Fruit fly (Drosophila melanogaster) whole organism, prepupa: ENCODE data around the gene SLC5A11.

Source experiments
- Blimp-1 ChIP-seq: fragments of 200-800 bp; sonication (Bioruptor generic); optimal IDR thresholded peaks from 3 replicates; lab custom pipeline; 2017; ENCODE audit warnings: missing biosample characterization, missing genetic modification characterization, mild to moderate bottlenecking, moderate library complexity, missing genetic modification reagents
- CG10669 ChIP-seq: fragments of 200-800 bp; sonication (Bioruptor generic); optimal IDR thresholded peaks from 3 replicates; lab custom pipeline; 2018; ENCODE audit warnings: missing biosample characterization, mild to moderate bottlenecking, missing genetic modification characterization, moderate library complexity
- CG11294 ChIP-seq: fragments of 200-800 bp; sonication (Bioruptor generic); IDR thresholded peaks from 2 replicates; pipeline ENCODE4 v1.3.6; 2022; ENCODE audit warnings: missing biosample characterization, missing genetic modification characterization
- CG11762 ChIP-seq: fragments of 200-800 bp; sonication (Bioruptor generic); optimal IDR thresholded peaks from 3 replicates; lab custom pipeline; 2016; ENCODE audit warnings: missing biosample characterization, missing genetic modification characterization; ENCODE audit not compliant: insufficient read depth
- CG15336 ChIP-seq: fragments of 200-800 bp; sonication (Bioruptor generic); IDR thresholded peaks from 2 replicates; pipeline ENCODE4 v1.3.6; 2022; ENCODE audit warnings: missing biosample characterization, missing genetic modification characterization
- Hr4 ChIP-seq: fragments of 200-800 bp; sonication (Bioruptor generic); optimal IDR thresholded peaks from 3 replicates; lab custom pipeline; 2016; ENCODE audit warnings: missing biosample characterization, missing genetic modification characterization
- acj6 ChIP-seq: fragments of 200-800 bp; sonication (Bioruptor generic); optimal IDR thresholded peaks from 3 replicates; lab custom pipeline; 2016; ENCODE audit warnings: missing biosample characterization, missing genetic modification characterization
- fkh ChIP-seq: fragments of 200-800 bp; sonication (Bioruptor generic); optimal IDR thresholded peaks from 3 replicates; lab custom pipeline; 2017; ENCODE audit warnings: missing biosample characterization, mild to moderate bottlenecking, missing genetic modification characterization, moderate library complexity
- salr ChIP-seq, 2 experiments: fragments of 200-800 bp; sonication (Bioruptor generic); optimal IDR thresholded peaks; 3 replicates each; lab custom pipeline; 2016 to 2018; ENCODE audit warnings: missing biosample characterization in 2 of 2, missing genetic modification characterization in 2 of 2, mild to moderate bottlenecking in 1 of 2

DNA sequence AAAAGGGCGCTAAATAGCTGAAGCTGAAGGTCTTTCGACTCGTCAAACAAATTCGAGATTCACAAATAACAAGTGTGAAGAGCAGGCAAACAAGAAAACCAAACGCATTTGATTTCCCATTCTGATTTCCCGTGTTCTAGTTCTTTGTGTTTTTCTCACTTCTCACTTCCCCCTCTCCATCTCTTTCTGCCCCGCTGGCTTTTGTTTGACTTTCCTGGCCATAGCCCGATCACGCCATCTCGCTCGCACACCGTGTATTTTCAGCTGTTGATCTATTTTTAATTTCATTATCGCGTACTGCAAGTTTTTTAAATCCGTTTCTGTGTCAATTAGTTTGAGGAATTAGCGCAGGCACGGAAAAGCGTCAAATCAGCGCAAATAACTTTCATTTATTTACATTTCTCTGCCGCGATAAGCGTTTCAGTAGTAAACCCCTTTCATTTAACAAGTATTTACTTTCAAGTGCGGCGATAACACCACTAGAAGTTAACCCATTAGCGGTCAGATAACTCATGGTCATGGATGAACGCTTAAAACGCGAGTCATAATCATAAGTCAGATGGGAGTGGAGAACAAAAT is 41.3 kb downstream of the SLC5A11 start:
- no peak for TF ChIP-seq CG10669 (GFP tag; lab: Kevin White, UChicago)
- TF ChIP-seq salr (GFP tag; optimal IDR thresholded peaks at IDR 0.05; lab: Kevin White, UChicago) = no peak
- no peak for TF ChIP-seq acj6
- no peak for TF ChIP-seq CG11762 (GFP tag; lab: Kevin White, UChicago)
- no peak for TF ChIP-seq Blimp-1 (GFP tag; lab: Kevin White, UChicago)
- no peak for TF ChIP-seq CG11294 (GFP tag; lab: Robert Waterston, UW)
- no peak for TF ChIP-seq Hr4 (GFP tag; lab: Kevin White, UChicago)
- peak; percentile 93 for TF ChIP-seq fkh
- no peak for TF ChIP-seq CG15336 (GFP tag; lab: Robert Waterston, UW)
